Fruit fly (Drosophila melanogaster) whole organism: ENCODE results near the gene fz.

ENCODE experiments used
- CG8478 ChIP-seq: fragments of >200 bp; optimal IDR thresholded peaks from 2 replicates; lab custom pipeline; 2018; ENCODE audit warnings: inconsistent platforms
- Dll ChIP-seq: fragments of >200 bp; optimal IDR thresholded peaks from 2 replicates; lab custom pipeline; 2017
- EcR ChIP-seq, 2 experiments: fragments of >200 bp; optimal IDR thresholded peaks; 2 replicates each; lab custom pipeline; 2017; ENCODE audit warnings: missing biosample characterization in 2 of 2, missing genetic modification characterization in 2 of 2, missing genetic modification reagents in 2 of 2
- pan ChIP-seq: fragments of >200 bp; optimal IDR thresholded peaks from 2 replicates; lab custom pipeline; 2017
- psq ChIP-seq: fragments of >200 bp; optimal IDR thresholded peaks from 2 replicates; lab custom pipeline; 2017
- usp ChIP-seq: fragments of >200 bp; optimal IDR thresholded peaks from 2 replicates; lab custom pipeline; 2017; ENCODE audit warnings: missing biosample characterization, missing genetic modification characterization, mixed read lengths

fz gene

dm6 chr3L:14276129-14276528 lies 2.0 kb downstream of the fz start:
- no peak for TF ChIP-seq usp (GFP tag; lab: Kevin White, UChicago)
- TF ChIP-seq psq (lab: Kevin White, UChicago) = no peak
- no peak for TF ChIP-seq Dll (lab: Kevin White, UChicago)
- TF ChIP-seq EcR (GFP tag; optimal IDR thresholded peaks at IDR 0.05; lab: Kevin White, UChicago) = no peak
- no peak for TF ChIP-seq CG8478
- no peak for TF ChIP-seq pan (lab: Kevin White, UChicago)

- no peak for TF ChIP-seq usp (GFP tag; lab: Kevin White, UChicago)
- TF ChIP-seq psq (lab: Kevin White, UChicago) = no peak
- no peak for TF ChIP-seq Dll (lab: Kevin White, UChicago)
- TF ChIP-seq CG8478 = no peak
- no peak for TF ChIP-seq EcR (GFP tag; optimal IDR thresholded peaks at IDR 0.05; lab: Kevin White, UChicago)
- TF ChIP-seq pan (lab: Kevin White, UChicago) = no peak
These were observed 8.0 kb downstream of the fz start for dm6 chr3L:14282139-14282538.

dm6 chr3L:14287832-14288231 lies 13.7 kb downstream of the fz start:
- no peak for TF ChIP-seq CG8478
- TF ChIP-seq usp (GFP tag; lab: Kevin White, UChicago) = no peak
- no peak for TF ChIP-seq EcR (GFP tag; optimal IDR thresholded peaks at IDR 0.05; lab: Kevin White, UChicago)
- no peak for TF ChIP-seq pan (lab: Kevin White, UChicago)
- TF ChIP-seq psq (lab: Kevin White, UChicago) = no peak
- TF ChIP-seq Dll (lab: Kevin White, UChicago) = no peak

dm6 chr3L:14296433-14296832 lies 22.3 kb downstream of the fz start:
- TF ChIP-seq Dll (lab: Kevin White, UChicago) (no peak), psq (lab: Kevin White, UChicago) (no peak), CG8478 (no peak), pan (lab: Kevin White, UChicago) (no peak), EcR (GFP tag; optimal IDR thresholded peaks at IDR 0.05; lab: Kevin White, UChicago) (no peak), usp (GFP tag; lab: Kevin White, UChicago) (no peak)

dm6 chr3L:14297482-14297881 lies 23.3 kb downstream of the fz start:
- TF ChIP-seq EcR (GFP tag; optimal IDR thresholded peaks at IDR 0.05; lab: Kevin White, UChicago) = no peak
- no peak for TF ChIP-seq Dll (lab: Kevin White, UChicago)
- TF ChIP-seq pan (lab: Kevin White, UChicago) = no peak

- TF ChIP-seq EcR (GFP tag; optimal IDR thresholded peaks at IDR 0.05; lab: Kevin White, UChicago) = no peak
- TF ChIP-seq pan (lab: Kevin White, UChicago) = no peak
- no peak for TF ChIP-seq usp (GFP tag; lab: Kevin White, UChicago)
- no peak for TF ChIP-seq Dll (lab: Kevin White, UChicago)
- TF ChIP-seq CG8478 = no peak
These were observed 23.9 kb downstream of the fz start for dm6 chr3L:14298044-14298443.

- TF ChIP-seq psq (lab: Kevin White, UChicago) (no peak), usp (GFP tag; lab: Kevin White, UChicago) (no peak), CG8478 (no peak)
These were observed 26.7 kb downstream of the fz start for dm6 chr3L:14300696-14301319.

dm6 chr3L:14301609-14302008 lies 27.5 kb downstream of the fz start:
- TF ChIP-seq psq (lab: Kevin White, UChicago) (no peak), Dll (lab: Kevin White, UChicago) (no peak), EcR (GFP tag; optimal IDR thresholded peaks at IDR 0.05; lab: Kevin White, UChicago) (no peak), pan (lab: Kevin White, UChicago) (no peak), CG8478 (no peak), usp (GFP tag; lab: Kevin White, UChicago) (no peak)

dm6 chr3L:14303225-14303624 lies 29.1 kb downstream of the fz start:
- TF ChIP-seq CG8478 (no peak), psq (lab: Kevin White, UChicago) (no peak), usp (GFP tag; lab: Kevin White, UChicago) (no peak), pan (lab: Kevin White, UChicago) (no peak), EcR (GFP tag; optimal IDR thresholded peaks at IDR 0.05; lab: Kevin White, UChicago) (no peak), Dll (lab: Kevin White, UChicago) (no peak)

- no peak for TF ChIP-seq CG8478
- no peak for TF ChIP-seq usp (GFP tag; lab: Kevin White, UChicago)
- TF ChIP-seq EcR (GFP tag; optimal IDR thresholded peaks at IDR 0.05; lab: Kevin White, UChicago) = no peak
- no peak for TF ChIP-seq pan (lab: Kevin White, UChicago)
- no peak for TF ChIP-seq Dll (lab: Kevin White, UChicago)
- TF ChIP-seq psq (lab: Kevin White, UChicago) = no peak
These were observed 29.7 kb downstream of the fz start for dm6 chr3L:14303848-14304247.

dm6 chr3L:14309030-14309429 lies 34.9 kb downstream of the fz start:
- no peak for TF ChIP-seq pan (lab: Kevin White, UChicago)
- no peak for TF ChIP-seq usp (GFP tag; lab: Kevin White, UChicago)
- TF ChIP-seq CG8478 = no peak
- TF ChIP-seq psq (lab: Kevin White, UChicago) = no peak
- no peak for TF ChIP-seq Dll (lab: Kevin White, UChicago)
- no peak for TF ChIP-seq EcR (GFP tag; optimal IDR thresholded peaks at IDR 0.05; lab: Kevin White, UChicago)

dm6 chr3L:14319192-14319591 lies 45.0 kb downstream of the fz start:
- TF ChIP-seq EcR (GFP tag; optimal IDR thresholded peaks at IDR 0.05; lab: Kevin White, UChicago) (no peak), Dll (lab: Kevin White, UChicago) (no peak), psq (lab: Kevin White, UChicago) (no peak), CG8478 (no peak), pan (lab: Kevin White, UChicago) (no peak), usp (GFP tag; lab: Kevin White, UChicago) (no peak)
